Fruit fly (Drosophila melanogaster) whole organism, wandering third instar larva: ENCODE results near the gene Lipt2.

Experiments
- Abd-B ChIP-seq: fragments of >200 bp; optimal IDR thresholded peaks from 2 replicates; lab custom pipeline; 2017; ENCODE audit warnings: missing biosample characterization, missing genetic modification characterization
- CG32264 ChIP-seq: fragments of 200-800 bp; sonication (Bioruptor generic); optimal IDR thresholded peaks from 2 replicates; lab custom pipeline; 2016; ENCODE audit warnings: missing biosample characterization, missing genetic modification characterization
- CG9705 ChIP-seq: fragments of 200-800 bp; sonication (Bioruptor generic); optimal IDR thresholded peaks from 2 replicates; lab custom pipeline; 2018; ENCODE audit warnings: missing biosample characterization, mild to moderate bottlenecking, missing genetic modification characterization
- CrebA ChIP-seq: fragments of 200-800 bp; sonication (Bioruptor generic); optimal IDR thresholded peaks from 2 replicates; lab custom pipeline; 2016; ENCODE audit warnings: missing biosample characterization, mild to moderate bottlenecking, missing genetic modification characterization, borderline replicate concordance
- Dfd ChIP-seq: fragments of >200 bp; optimal IDR thresholded peaks from 2 replicates; lab custom pipeline; 2017; ENCODE audit warnings: missing biosample characterization, missing genetic modification characterization
- Dif ChIP-seq: fragments of 200-275, 200-300 bp; sonication (Bioruptor generic); optimal IDR thresholded peaks from 2 replicates; lab custom pipeline; 2018; ENCODE audit warnings: missing biosample characterization, missing genetic modification characterization; ENCODE audit not compliant: partially characterized antibody
- GATAd ChIP-seq: sonication (Bioruptor generic); optimal IDR thresholded peaks from 2 replicates; lab custom pipeline; 2016; ENCODE audit warnings: missing biosample characterization, missing genetic modification characterization
- HLH106 ChIP-seq: fragments of 200-800 bp; optimal IDR thresholded peaks from 3 replicates; lab custom pipeline; 2019; ENCODE audit warnings: missing biosample characterization, mild to moderate bottlenecking, missing genetic modification characterization, moderate library complexity
- Hnf4 ChIP-seq: fragments of 200-800 bp; sonication (Bioruptor generic); optimal IDR thresholded peaks from 2 replicates; lab custom pipeline; 2016; ENCODE audit warnings: missing biosample characterization, mild to moderate bottlenecking, missing genetic modification characterization
- Hr78 ChIP-seq: fragments of >200 bp; optimal IDR thresholded peaks from 2 replicates; lab custom pipeline; 2017; ENCODE audit warnings: missing biosample characterization, missing genetic modification characterization
- Hr83 ChIP-seq: fragments of 200-300 bp; sonication (Bioruptor generic); optimal IDR thresholded peaks from 2 replicates; lab custom pipeline; 2016; ENCODE audit warnings: missing biosample characterization, mild to moderate bottlenecking, missing genetic modification characterization, moderate library complexity; ENCODE audit not compliant: poor library complexity, severe bottlenecking
- Jra ChIP-seq: sonication (Bioruptor generic); optimal IDR thresholded peaks from 2 replicates; lab custom pipeline; 2016; ENCODE audit warnings: missing biosample characterization, missing genetic modification characterization
- Mio ChIP-seq: sonication (Bioruptor generic); optimal IDR thresholded peaks from 2 replicates; lab custom pipeline; 2016; ENCODE audit warnings: missing biosample characterization, missing genetic modification characterization
- Myc ChIP-seq: fragments of >200 bp; optimal IDR thresholded peaks from 2 replicates; lab custom pipeline; 2017
- N ChIP-seq: fragments of >200 bp; optimal IDR thresholded peaks from 2 replicates; lab custom pipeline; 2018; ENCODE audit warnings: missing biosample characterization, missing external identifiers, missing genetic modification characterization
- OdsH ChIP-seq: fragments of 200-800 bp; sonication (Bioruptor generic); optimal IDR thresholded peaks from 2 replicates; lab custom pipeline; 2016; ENCODE audit warnings: missing biosample characterization, mild to moderate bottlenecking, missing genetic modification characterization
- Rel ChIP-seq, 2 experiments: fragments of 200-800 bp; sonication (Bioruptor generic) in 1 of 2; optimal IDR thresholded peaks; 2 replicates in 1 of 2; 3 replicates in 1 of 2; lab custom pipeline; 2016 to 2019; ENCODE audit warnings: mild to moderate bottlenecking in 2 of 2, missing biosample characterization in 2 of 2, missing genetic modification characterization in 2 of 2, moderate library complexity in 1 of 2
- Sp1 ChIP-seq: fragments of 200-800 bp; sonication (Bioruptor generic); optimal IDR thresholded peaks from 3 replicates; lab custom pipeline; 2019; ENCODE audit warnings: missing biosample characterization, mild to moderate bottlenecking, missing genetic modification characterization, moderate library complexity
- Vsx2 ChIP-seq: fragments of 200-300, 225-300 bp; sonication (Bioruptor generic); optimal IDR thresholded peaks from 2 replicates; lab custom pipeline; 2018; ENCODE audit warnings: missing biosample characterization, missing genetic modification characterization; ENCODE audit not compliant: partially characterized antibody
- br ChIP-seq: fragments of 200-800 bp; sonication (Bioruptor generic); optimal IDR thresholded peaks from 2 replicates; lab custom pipeline; 2016; ENCODE audit warnings: missing biosample characterization, missing genetic modification characterization
- brk ChIP-seq: fragments of 200-800 bp; sonication (Bioruptor generic); optimal IDR thresholded peaks from 2 replicates; lab custom pipeline; 2016; ENCODE audit warnings: missing biosample characterization, mild to moderate bottlenecking, missing genetic modification characterization
- dl ChIP-seq, 2 experiments: fragments of 175-275, 200-275 bp in 1 of 2; fragments of 200-275 bp in 1 of 2; sonication (Bioruptor generic); optimal IDR thresholded peaks; lab custom pipeline; 2018; ENCODE audit warnings: mild to moderate bottlenecking in 2 of 2, missing biosample characterization in 2 of 2, missing genetic modification characterization in 2 of 2, moderate library complexity in 2 of 2; ENCODE audit not compliant: partially characterized antibody in 2 of 2, insufficient read depth in 1 of 2
- dmrt93B ChIP-seq: fragments of 200-800 bp; sonication (Bioruptor generic); optimal IDR thresholded peaks from 2 replicates; lab custom pipeline; 2018; ENCODE audit warnings: missing biosample characterization, mild to moderate bottlenecking, missing genetic modification characterization
- dsf ChIP-seq: sonication (Bioruptor generic); optimal IDR thresholded peaks from 2 replicates; lab custom pipeline; 2016; ENCODE audit warnings: missing biosample characterization, missing genetic modification characterization, borderline replicate concordance
- ey ChIP-seq: fragments of 200-800 bp; sonication (Bioruptor generic); optimal IDR thresholded peaks from 2 replicates; lab custom pipeline; 2016; ENCODE audit warnings: missing biosample characterization, missing genetic modification characterization
- foxo ChIP-seq, 2 experiments: fragments of 200-800 bp; sonication (Bioruptor generic); optimal IDR thresholded peaks; 2 replicates in 1 of 2; 3 replicates in 1 of 2; lab custom pipeline; 2016 to 2017; ENCODE audit warnings: missing biosample characterization in 2 of 2, missing genetic modification characterization in 2 of 2
- fru ChIP-seq: fragments of 200-800 bp; sonication (Bioruptor generic); optimal IDR thresholded peaks from 3 replicates; lab custom pipeline; 2016; ENCODE audit warnings: missing biosample characterization, mild to moderate bottlenecking, missing genetic modification characterization
- h ChIP-seq: fragments of 200-800 bp; sonication (Bioruptor generic); optimal IDR thresholded peaks from 3 replicates; lab custom pipeline; 2016; ENCODE audit warnings: missing biosample characterization, mild to moderate bottlenecking, missing genetic modification characterization
- jim ChIP-seq: fragments of 175-275, 200-325 bp; sonication (Bioruptor generic); optimal IDR thresholded peaks from 2 replicates; lab custom pipeline; 2016; ENCODE audit warnings: missing biosample characterization, mild to moderate bottlenecking, missing genetic modification characterization
- lola ChIP-seq: fragments of >200 bp; optimal IDR thresholded peaks from 2 replicates; lab custom pipeline; 2017; ENCODE audit warnings: missing biosample characterization, missing genetic modification characterization
- pan ChIP-seq: fragments of >200 bp; optimal IDR thresholded peaks from 2 replicates; lab custom pipeline; 2017
- psq ChIP-seq: fragments of 200-800 bp; sonication (Bioruptor generic); optimal IDR thresholded peaks from 3 replicates; lab custom pipeline; 2017; ENCODE audit warnings: missing biosample characterization, mild to moderate bottlenecking, missing genetic modification characterization, moderate library complexity
- rgr ChIP-seq: fragments of 200-800 bp; sonication (Bioruptor generic); optimal IDR thresholded peaks from 3 replicates; lab custom pipeline; 2016; ENCODE audit warnings: missing biosample characterization, mild to moderate bottlenecking, missing genetic modification characterization
- sage ChIP-seq: fragments of 200-800 bp; sonication (Bioruptor generic); optimal IDR thresholded peaks from 2 replicates; lab custom pipeline; 2016; ENCODE audit warnings: missing biosample characterization, mild to moderate bottlenecking, missing genetic modification characterization
- sv ChIP-seq: fragments of 200-800 bp; sonication (Bioruptor generic); optimal IDR thresholded peaks from 3 replicates; lab custom pipeline; 2016; ENCODE audit warnings: missing biosample characterization, missing genetic modification characterization
- tai ChIP-seq: sonication (Bioruptor generic); optimal IDR thresholded peaks from 2 replicates; lab custom pipeline; 2016; ENCODE audit warnings: missing biosample characterization, missing genetic modification characterization
- usp ChIP-seq: fragments of >200 bp; optimal IDR thresholded peaks from 2 replicates; lab custom pipeline; 2017; ENCODE audit warnings: missing biosample characterization, missing genetic modification characterization
- woc ChIP-seq: sonication (Bioruptor generic); optimal IDR thresholded peaks from 2 replicates; lab custom pipeline; 2016; ENCODE audit warnings: missing biosample characterization, mild to moderate bottlenecking, missing genetic modification characterization

The Lipt2 gene

dm6 chr3R:4453213-4453956 is 16.3 kb upstream of the Lipt2 start:
- TF ChIP-seq rgr (GFP tag; lab: Kevin White, UChicago) (peak; percentile 22), dsf (GFP tag; lab: Kevin White, UChicago) (no peak), Dfd (GFP tag; lab: Kevin White, UChicago) (no peak), tai (GFP tag; lab: Kevin White, UChicago) (no peak), Vsx2 (peak; percentile 98), Hr83 (GFP tag; lab: Kevin White, UChicago) (peak; percentile 91), sage (GFP tag; lab: Kevin White, UChicago) (peak; percentile 44), Sp1 (GFP tag; lab: Kevin White, UChicago) (peak; percentile 13), HLH106 (tag; lab: Kevin White, UChicago) (peak; percentile 51), Hr78 (no peak), ey (GFP tag; lab: Kevin White, UChicago) (no peak), psq (GFP tag; lab: Kevin White, UChicago) (peak; percentile 35), CG9705 (peak; percentile 43), brk (no peak), Dif (GFP tag; lab: Kevin White, UChicago) (peak; percentile 100), pan (lab: Kevin White, UChicago) (no peak), lola (GFP tag; lab: Kevin White, UChicago) (no peak), Jra (GFP tag; lab: Kevin White, UChicago) (peak; percentile 73), Mio (no peak), GATAd (no peak), OdsH (GFP tag; lab: Kevin White, UChicago) (peak; percentile 8), N (no peak), dmrt93B (GFP tag; lab: Kevin White, UChicago) (no peak), br (GFP tag; lab: Kevin White, UChicago) (peak; percentile 33), jim (no peak), Hnf4 (GFP tag; lab: Kevin White, UChicago) (peak; percentile 7), dl (GFP tag; optimal IDR thresholded peaks at IDR 0.05; lab: Kevin White, UChicago; ENCODE audit: insufficient read depth in 1 of 2, partially characterized antibody in 2 of 2) (peak; percentile 98 to 99), foxo (GFP tag; optimal IDR thresholded peaks at IDR 0.05; lab: Kevin White, UChicago) (peak in 1 of 2 experiments; percentile 50), Myc (lab: Kevin White, UChicago) (peak; percentile 25), usp (GFP tag; lab: Kevin White, UChicago) (no peak), sv (GFP tag; lab: Kevin White, UChicago) (peak; percentile 48), Abd-B (GFP tag; lab: Kevin White, UChicago) (no peak), fru (peak; percentile 41), Rel (GFP tag; optimal IDR thresholded peaks at IDR 0.05; lab: Kevin White, UChicago) (no peak), Rel (tag; optimal IDR thresholded peaks at IDR 0.05; lab: Kevin White, UChicago) (peak; percentile 67), woc (GFP tag; lab: Kevin White, UChicago) (no peak), h (GFP tag; lab: Kevin White, UChicago) (peak; percentile 63), CG32264 (GFP tag; lab: Kevin White, UChicago) (no peak), CrebA (GFP tag; lab: Kevin White, UChicago) (no peak)

dm6 chr3R:4452345-4453044 is 15.4 kb upstream of the Lipt2 start:
- TF ChIP-seq Dif (GFP tag; lab: Kevin White, UChicago): peak; percentile 96
- peak; percentile 92 to 93 for TF ChIP-seq dl (GFP tag; optimal IDR thresholded peaks at IDR 0.05; lab: Kevin White, UChicago; ENCODE audit: insufficient read depth in 1 of 2, partially characterized antibody in 2 of 2)
- no peak for TF ChIP-seq Hnf4 (GFP tag; lab: Kevin White, UChicago)
- no peak for TF ChIP-seq lola (GFP tag; lab: Kevin White, UChicago)
- no peak for TF ChIP-seq fru
- TF ChIP-seq jim: no peak
- TF ChIP-seq Hr83 (GFP tag; lab: Kevin White, UChicago): peak; percentile 26
- TF ChIP-seq N: no peak
- TF ChIP-seq CrebA (GFP tag; lab: Kevin White, UChicago): no peak
- TF ChIP-seq Dfd (GFP tag; lab: Kevin White, UChicago): no peak
- TF ChIP-seq foxo (GFP tag; optimal IDR thresholded peaks at IDR 0.05; lab: Kevin White, UChicago): no peak
- TF ChIP-seq CG32264 (GFP tag; lab: Kevin White, UChicago): no peak
- TF ChIP-seq tai (GFP tag; lab: Kevin White, UChicago): no peak
- TF ChIP-seq usp (GFP tag; lab: Kevin White, UChicago): no peak
- no peak for TF ChIP-seq pan (lab: Kevin White, UChicago)
- peak; percentile 85 for TF ChIP-seq Vsx2
- TF ChIP-seq, all 38 proteins: peak for 4
